Worm (Caenorhabditis elegans) whole organism, mixed stage, embryonic: ENCODE results near the gene B0001.5.
A peak's percentile ranks its signal among the peaks of the same experiment; 100 is the strongest.

Source experiments
- M03D4.4 ChIP-seq: sonication (generic microtip); optimal IDR thresholded peaks from 2 replicates; lab custom pipeline; 2017; ENCODE audit warnings: mild to moderate bottlenecking, missing genetic modification characterization, missing compliant biosample characterization
- bed-3 ChIP-seq: fragments of 200-800 bp; sonication (Bioruptor generic); optimal IDR thresholded peaks from 3 replicates; lab custom pipeline; 2018; ENCODE audit warnings: mild to moderate bottlenecking, missing genetic modification characterization, moderate library complexity, missing compliant biosample characterization
- blmp-1 ChIP-seq: fragments of 150-350 bp; optimal IDR thresholded peaks from 2 replicates; lab custom pipeline; 2014; ENCODE audit warnings: missing biosample characterization, missing genetic modification characterization
- ceh-39 ChIP-seq: fragments of 150-350 bp; optimal IDR thresholded peaks from 2 replicates; lab custom pipeline; 2014; ENCODE audit warnings: missing biosample characterization, missing genetic modification characterization
- ceh-43 ChIP-seq: fragments of 200-800 bp; sonication (Bioruptor generic); optimal IDR thresholded peaks from 2 replicates; lab custom pipeline; 2018; ENCODE audit warnings: mild to moderate bottlenecking, missing genetic modification characterization, moderate library complexity, missing compliant biosample characterization
- ceh-83 ChIP-seq: fragments of 200-800 bp; sonication (Bioruptor generic); optimal IDR thresholded peaks from 2 replicates; lab custom pipeline; 2018; ENCODE audit warnings: mild to moderate bottlenecking, missing genetic modification characterization, missing compliant biosample characterization
- ces-1 ChIP-seq: fragments of 150-350 bp; optimal IDR thresholded peaks from 2 replicates; lab custom pipeline; 2014; ENCODE audit warnings: missing biosample characterization, missing genetic modification reagents, missing genetic modification characterization
- cnd-1 ChIP-seq: fragments of 200-800 bp; sonication (Bioruptor generic); optimal IDR thresholded peaks from 2 replicates; lab custom pipeline; 2018; ENCODE audit warnings: mild to moderate bottlenecking, missing genetic modification characterization, missing compliant biosample characterization
- drap-1 ChIP-seq: fragments of 200-800 bp; sonication (Bioruptor generic); optimal IDR thresholded peaks from 3 replicates; lab custom pipeline; 2018; ENCODE audit warnings: mild to moderate bottlenecking, missing genetic modification characterization, missing compliant biosample characterization
- elt-1 ChIP-seq: sonication (generic microtip); optimal IDR thresholded peaks from 2 replicates; lab custom pipeline; 2017; ENCODE audit warnings: missing genetic modification characterization, mild to moderate bottlenecking, missing compliant biosample characterization, antibody characterized with exemption, moderate library complexity, borderline replicate concordance; ENCODE audit not compliant: insufficient read depth
- elt-3 ChIP-seq: fragments of 150-350 bp; optimal IDR thresholded peaks from 2 replicates; lab custom pipeline; 2014; ENCODE audit warnings: missing biosample characterization, missing genetic modification characterization
- flh-1 ChIP-seq: fragments of 200-800 bp; sonication (Bioruptor generic); optimal IDR thresholded peaks from 2 replicates; lab custom pipeline; 2018; ENCODE audit warnings: mild to moderate bottlenecking, missing genetic modification characterization, moderate library complexity, missing compliant biosample characterization
- ham-2 ChIP-seq: fragments of 200-800 bp; sonication (Bioruptor generic); optimal IDR thresholded peaks from 2 replicates; lab custom pipeline; 2018; ENCODE audit warnings: mild to moderate bottlenecking, missing genetic modification characterization, missing compliant biosample characterization
- hlh-1 ChIP-seq: fragments of 150-350 bp; optimal IDR thresholded peaks from 2 replicates; lab custom pipeline; 2014; ENCODE audit warnings: missing biosample characterization, missing genetic modification reagents, missing genetic modification characterization
- lin-32 ChIP-seq: fragments of 200-800 bp; sonication (Bioruptor generic); optimal IDR thresholded peaks from 2 replicates; lab custom pipeline; 2018; ENCODE audit warnings: mild to moderate bottlenecking, missing genetic modification characterization, missing compliant biosample characterization
- lsy-2 ChIP-seq: fragments of 150-350 bp; optimal IDR thresholded peaks from 2 replicates; lab custom pipeline; 2014; ENCODE audit warnings: missing biosample characterization, missing genetic modification characterization
- mab-5 ChIP-seq: fragments of 150-350 bp; optimal IDR thresholded peaks from 2 replicates; lab custom pipeline; 2014; ENCODE audit warnings: missing biosample characterization, missing genetic modification characterization
- mep-1 ChIP-seq: fragments of 150-350 bp; optimal IDR thresholded peaks from 2 replicates; lab custom pipeline; 2017; ENCODE audit warnings: missing biosample characterization, missing genetic modification reagents, missing genetic modification characterization, inconsistent platforms
- mls-2 ChIP-seq: sonication (generic microtip); optimal IDR thresholded peaks from 2 replicates; lab custom pipeline; 2016; ENCODE audit warnings: mild to moderate bottlenecking, missing genetic modification characterization, moderate library complexity, missing compliant biosample characterization
- nhr-2 ChIP-seq: fragments of 150-350 bp; optimal IDR thresholded peaks from 2 replicates; lab custom pipeline; 2014; ENCODE audit warnings: missing biosample characterization, missing genetic modification characterization
- nhr-237 ChIP-seq: fragments of 150-350 bp; optimal IDR thresholded peaks from 2 replicates; lab custom pipeline; 2014; ENCODE audit warnings: missing biosample characterization, missing genetic modification characterization
- nhr-28 ChIP-seq: fragments of 150-350 bp; optimal IDR thresholded peaks from 2 replicates; lab custom pipeline; 2014; ENCODE audit warnings: missing biosample characterization, missing genetic modification characterization
- nhr-76 ChIP-seq: sonication (generic microtip); optimal IDR thresholded peaks from 2 replicates; lab custom pipeline; 2017; ENCODE audit warnings: missing biosample characterization, missing genetic modification characterization
- pha-4 ChIP-seq: fragments of 150-350 bp; optimal IDR thresholded peaks from 2 replicates; lab custom pipeline; 2018; ENCODE audit warnings: missing biosample characterization, missing genetic modification reagents, missing genetic modification characterization
- sem-2 ChIP-seq: fragments of 200-800 bp; sonication (Bioruptor generic); optimal IDR thresholded peaks from 2 replicates; lab custom pipeline; 2018; ENCODE audit warnings: mild to moderate bottlenecking, missing genetic modification characterization, missing compliant biosample characterization
- snpc-4 ChIP-seq: fragments of 150-350 bp; optimal IDR thresholded peaks from 2 replicates; lab custom pipeline; 2014; ENCODE audit warnings: missing biosample characterization, missing genetic modification characterization
- sptf-1 ChIP-seq: sonication (generic microtip); optimal IDR thresholded peaks from 2 replicates; lab custom pipeline; 2017; ENCODE audit warnings: mild to moderate bottlenecking, missing genetic modification characterization, moderate library complexity, missing compliant biosample characterization
- tbx-8 ChIP-seq: fragments of 200-800 bp; sonication (Bioruptor generic); optimal IDR thresholded peaks from 2 replicates; lab custom pipeline; 2018; ENCODE audit warnings: mild to moderate bottlenecking, missing genetic modification characterization, moderate library complexity, missing compliant biosample characterization
- unc-120 ChIP-seq: sonication (generic microtip); optimal IDR thresholded peaks from 2 replicates; lab custom pipeline; 2017; ENCODE audit warnings: missing genetic modification characterization, missing compliant biosample characterization; ENCODE audit not compliant: poor library complexity, severe bottlenecking
- unc-39 ChIP-seq: fragments of 150-350 bp; optimal IDR thresholded peaks from 2 replicates; lab custom pipeline; 2014; ENCODE audit warnings: missing biosample characterization, missing genetic modification characterization
- unc-62 ChIP-seq: fragments of 150-350 bp; optimal IDR thresholded peaks from 2 replicates; lab custom pipeline; 2014; ENCODE audit warnings: missing biosample characterization, missing genetic modification reagents, missing genetic modification characterization
- zip-8 ChIP-seq: fragments of 150-350 bp; optimal IDR thresholded peaks from 2 replicates; lab custom pipeline; 2014; ENCODE audit warnings: missing biosample characterization, missing genetic modification characterization
- ztf-11 ChIP-seq: fragments of 150-350 bp; optimal IDR thresholded peaks from 2 replicates; lab custom pipeline; 2014; ENCODE audit warnings: missing biosample characterization, missing genetic modification characterization

B0001.5 gene

ce11 chrIV:12127838-12128237 lies 15.3 kb downstream of the B0001.5 start:
- TF ChIP-seq unc-120 (tag; lab: Kevin White, UChicago) (no peak), M03D4.4 (no peak), mep-1 (no peak), zip-8 (tag; lab: Kevin White, UChicago) (no peak), flh-1 (GFP tag; lab: Kevin White, UChicago) (no peak), lsy-2 (peak; percentile 6)
- TF ChIP-seq, all 35 proteins: peak for 1

ce11 chrIV:12126740-12127472 lies 16.2 kb downstream of the B0001.5 start:
- no peak for TF ChIP-seq unc-120 (tag; lab: Kevin White, UChicago)
- peak; percentile 89 for TF ChIP-seq ces-1

DNA sequence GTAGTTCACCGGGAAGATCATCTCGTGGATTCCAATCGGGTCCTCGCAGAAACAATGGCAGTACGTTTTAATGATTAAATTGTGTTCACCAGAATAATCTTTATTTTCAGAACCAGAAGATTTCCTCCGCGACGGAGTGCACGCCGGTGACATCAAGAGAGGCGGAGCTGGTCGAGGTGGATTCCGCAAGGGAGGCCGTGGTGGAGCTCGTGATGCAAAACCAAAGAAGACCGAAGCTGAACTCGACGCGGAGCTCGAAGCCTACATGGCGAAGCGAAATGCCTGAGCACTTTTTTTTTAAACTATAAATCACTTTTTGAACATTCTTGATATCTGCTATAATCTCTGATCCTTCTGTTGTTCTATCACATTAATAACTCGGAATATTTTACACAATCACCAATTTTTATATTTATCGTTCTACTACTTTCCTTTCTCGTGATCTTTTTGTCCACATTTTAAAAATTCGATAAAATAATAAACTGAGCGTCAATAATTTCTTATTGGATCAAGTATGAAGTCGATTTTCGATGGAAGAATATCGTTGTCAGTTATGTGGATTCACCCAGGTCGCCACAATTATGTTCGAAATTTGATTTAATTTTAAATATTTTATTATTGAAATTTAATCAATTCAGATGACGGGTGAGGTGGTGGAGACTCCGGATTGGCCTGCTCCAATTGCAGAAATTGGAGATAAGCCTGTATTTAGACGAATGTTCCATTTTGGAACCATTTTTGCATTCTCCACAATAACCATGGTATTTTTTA lies 18.6 kb downstream of the B0001.5 start, which contains the start of gene dhhc-6:
Gene dhhc-6, plus strand, starts transcription at position 639 of the 771 bp plus-strand sequence.
- TF ChIP-seq zip-8 (tag; lab: Kevin White, UChicago), result no peak
- TF ChIP-seq ceh-43 (GFP tag; lab: Kevin White, UChicago), result no peak
- no peak for TF ChIP-seq unc-39 (tag; lab: Kevin White, UChicago)
- no peak for TF ChIP-seq snpc-4 (tag; lab: Kevin White, UChicago)
- TF ChIP-seq ceh-39 (tag; lab: Kevin White, UChicago), result no peak
- TF ChIP-seq ceh-83, result no peak
- no peak for TF ChIP-seq blmp-1 (tag; lab: Kevin White, UChicago)
- TF ChIP-seq unc-120 (tag; lab: Kevin White, UChicago), result no peak
- no peak for TF ChIP-seq ham-2
- no peak for TF ChIP-seq hlh-1
- no peak for TF ChIP-seq unc-62 (GFP tag; lab: Kevin White, UChicago)
- no peak for TF ChIP-seq bed-3
- no peak for TF ChIP-seq nhr-2 (tag; lab: Kevin White, UChicago)
- TF ChIP-seq nhr-28 (tag; lab: Kevin White, UChicago), result no peak
- TF ChIP-seq elt-1, result no peak
- TF ChIP-seq mls-2 (tag; lab: Kevin White, UChicago), result no peak
- TF ChIP-seq mab-5 (tag; lab: Kevin White, UChicago), result no peak

ce11 chrIV:12122874-12123664 lies 20.1 kb downstream of the B0001.5 start, which contains the start of gene aly-3:
Gene aly-3 (plus strand): TSS chrIV:12123282.
- TF ChIP-seq snpc-4 (tag; lab: Kevin White, UChicago), result no peak
- TF ChIP-seq unc-39 (tag; lab: Kevin White, UChicago), result no peak
- TF ChIP-seq ceh-39 (tag; lab: Kevin White, UChicago), result peak; percentile 49
- no peak for TF ChIP-seq ztf-11
- TF ChIP-seq flh-1 (GFP tag; lab: Kevin White, UChicago), result no peak
- no peak for TF ChIP-seq lin-32 (GFP tag; lab: Kevin White, UChicago)
- TF ChIP-seq hlh-1, result no peak
- TF ChIP-seq mab-5 (tag; lab: Kevin White, UChicago), result no peak
- peak; percentile 43 for TF ChIP-seq mep-1
- TF ChIP-seq ces-1, result peak; percentile 53
- TF ChIP-seq mls-2 (tag; lab: Kevin White, UChicago), result no peak
- peak; percentile 57 for TF ChIP-seq unc-120 (tag; lab: Kevin White, UChicago)
- TF ChIP-seq tbx-8, result no peak
- TF ChIP-seq bed-3, result no peak
- TF ChIP-seq cnd-1, result no peak
- TF ChIP-seq blmp-1 (tag; lab: Kevin White, UChicago), result no peak
- TF ChIP-seq lsy-2, result no peak
- TF ChIP-seq zip-8 (tag; lab: Kevin White, UChicago), result no peak
- TF ChIP-seq nhr-2 (tag; lab: Kevin White, UChicago), result no peak
- no peak for TF ChIP-seq nhr-28 (tag; lab: Kevin White, UChicago)
- no peak for TF ChIP-seq sem-2 (GFP tag; lab: Kevin White, UChicago)
- TF ChIP-seq nhr-76, result no peak
- TF ChIP-seq drap-1 (GFP tag; lab: Kevin White, UChicago), result no peak
- TF ChIP-seq ceh-43 (GFP tag; lab: Kevin White, UChicago), result no peak
- no peak for TF ChIP-seq elt-3 (tag; lab: Kevin White, UChicago)
- no peak for TF ChIP-seq ham-2
- TF ChIP-seq nhr-237, result no peak
- TF ChIP-seq elt-1, result no peak
- no peak for TF ChIP-seq ceh-83
- TF ChIP-seq unc-62 (GFP tag; lab: Kevin White, UChicago), result no peak
- no peak for TF ChIP-seq sptf-1 (tag; lab: Kevin White, UChicago)
- TF ChIP-seq pha-4 (tag; lab: Kevin White, UChicago), result no peak
